Worm (Caenorhabditis elegans) whole organism, L2 larva: ENCODE measurements around the gene M106.7.

Experiments
- C34F6.9 ChIP-seq: fragments of 150-350 bp; optimal IDR thresholded peaks from 2 replicates; lab custom pipeline; 2014; ENCODE audit warnings: missing biosample characterization, missing genetic modification characterization
- F13H6.1 ChIP-seq: sonication (generic microtip); optimal IDR thresholded peaks from 2 replicates; lab custom pipeline; 2016; ENCODE audit warnings: missing genetic modification characterization, missing compliant biosample characterization
- R02D3.7 ChIP-seq: fragments of 150-350 bp; optimal IDR thresholded peaks from 2 replicates; lab custom pipeline; 2014; ENCODE audit warnings: missing biosample characterization, missing genetic modification characterization
- ZK546.5 ChIP-seq: sonication (generic microtip); optimal IDR thresholded peaks from 2 replicates; lab custom pipeline; 2017; ENCODE audit warnings: missing biosample characterization, missing genetic modification characterization
- alr-1 ChIP-seq: fragments of 150-350 bp; optimal IDR thresholded peaks from 2 replicates; lab custom pipeline; 2014; ENCODE audit warnings: missing biosample characterization, missing genetic modification characterization
- aly-2 ChIP-seq: fragments of 150-350 bp; optimal IDR thresholded peaks from 2 replicates; lab custom pipeline; 2014; ENCODE audit warnings: missing biosample characterization, missing genetic modification characterization
- ama-1 ChIP-seq: fragments of 150-350 bp; optimal IDR thresholded peaks from 2 replicates; lab custom pipeline; 2018; ENCODE audit warnings: inconsistent platforms
- blmp-1 ChIP-seq: sonication (generic microtip); optimal IDR thresholded peaks from 2 replicates; lab custom pipeline; 2017; ENCODE audit warnings: missing genetic modification characterization, mild to moderate bottlenecking, missing compliant biosample characterization, antibody characterized with exemption, moderate library complexity; ENCODE audit not compliant: insufficient read depth
- ceh-16 ChIP-seq: fragments of 150-350 bp; optimal IDR thresholded peaks from 2 replicates; lab custom pipeline; 2014; ENCODE audit warnings: missing biosample characterization, missing genetic modification characterization
- ceh-82 ChIP-seq: fragments of 150-350 bp; optimal IDR thresholded peaks from 2 replicates; lab custom pipeline; 2014; ENCODE audit warnings: missing biosample characterization, missing genetic modification characterization
- crh-2 ChIP-seq: sonication (generic microtip); optimal IDR thresholded peaks from 2 replicates; lab custom pipeline; 2017; ENCODE audit warnings: missing biosample characterization, missing genetic modification characterization
- egl-27 ChIP-seq: sonication (generic microtip); optimal IDR thresholded peaks from 3 replicates; lab custom pipeline; 2017; ENCODE audit warnings: missing biosample characterization, missing genetic modification reagents, missing genetic modification characterization
- elt-1 ChIP-seq: fragments of 150-350 bp; optimal IDR thresholded peaks from 2 replicates; lab custom pipeline; 2014; ENCODE audit warnings: missing biosample characterization, missing genetic modification characterization
- fos-1 ChIP-seq: fragments of 150-350 bp; optimal IDR thresholded peaks from 2 replicates; lab custom pipeline; 2014; ENCODE audit warnings: missing biosample characterization, missing genetic modification characterization
- gmeb-1 ChIP-seq: fragments of 150-350 bp; optimal IDR thresholded peaks from 2 replicates; lab custom pipeline; 2014; ENCODE audit warnings: missing biosample characterization, missing genetic modification characterization
- lin-11 ChIP-seq: fragments of 150-350 bp; sonication (generic microtip); optimal IDR thresholded peaks from 2 replicates; lab custom pipeline; 2014; ENCODE audit warnings: missing biosample characterization, missing genetic modification characterization, inconsistent platforms, mixed read lengths
- lin-13 ChIP-seq: fragments of 150-350 bp; optimal IDR thresholded peaks from 2 replicates; lab custom pipeline; 2014; ENCODE audit warnings: missing biosample characterization, missing genetic modification reagents, missing genetic modification characterization
- lin-39 ChIP-seq: fragments of 150-350 bp; optimal IDR thresholded peaks from 2 replicates; lab custom pipeline; 2014; ENCODE audit warnings: missing biosample characterization, missing genetic modification reagents, missing genetic modification characterization
- lsy-2 ChIP-seq, 2 experiments: fragments of 150-350 bp in 1 of 2; sonication (generic microtip) in 1 of 2; optimal IDR thresholded peaks; 2 replicates each; lab custom pipeline; 2014 to 2017; ENCODE audit warnings: missing biosample characterization in 2 of 2, missing genetic modification characterization in 2 of 2
- mbf-1 ChIP-seq: sonication (generic microtip); optimal IDR thresholded peaks from 2 replicates; lab custom pipeline; 2017; ENCODE audit warnings: missing biosample characterization, missing genetic modification characterization
- mdl-1 ChIP-seq, 2 experiments: fragments of 150-350 bp in 1 of 2; sonication (generic microtip) in 1 of 2; optimal IDR thresholded peaks; 2 replicates each; lab custom pipeline; 2017; ENCODE audit warnings: missing biosample characterization in 2 of 2, missing genetic modification characterization in 2 of 2
- nhr-10 ChIP-seq: sonication (generic microtip); optimal IDR thresholded peaks from 2 replicates; lab custom pipeline; 2017; ENCODE audit warnings: missing biosample characterization, missing genetic modification characterization
- nhr-11 ChIP-seq: fragments of 150-350 bp; optimal IDR thresholded peaks from 2 replicates; lab custom pipeline; 2014; ENCODE audit warnings: missing biosample characterization, missing genetic modification characterization
- nhr-12 ChIP-seq: fragments of 150-350 bp; optimal IDR thresholded peaks from 2 replicates; lab custom pipeline; 2014; ENCODE audit warnings: missing biosample characterization, missing genetic modification characterization
- nhr-129 ChIP-seq: fragments of 150-350 bp; optimal IDR thresholded peaks from 2 replicates; lab custom pipeline; 2014; ENCODE audit warnings: missing biosample characterization, missing genetic modification characterization
- nhr-21 ChIP-seq: fragments of 150-350 bp; optimal IDR thresholded peaks from 2 replicates; lab custom pipeline; 2014; ENCODE audit warnings: missing biosample characterization, missing genetic modification characterization
- nhr-23 ChIP-seq: fragments of 150-350 bp; optimal IDR thresholded peaks from 2 replicates; lab custom pipeline; 2014; ENCODE audit warnings: missing biosample characterization, missing genetic modification reagents, missing genetic modification characterization
- nhr-237 ChIP-seq: fragments of 150-350 bp; optimal IDR thresholded peaks from 2 replicates; lab custom pipeline; 2014; ENCODE audit warnings: missing biosample characterization, missing genetic modification characterization
- nhr-25 ChIP-seq: fragments of 150-350 bp; sonication (generic microtip); optimal IDR thresholded peaks from 3 replicates; lab custom pipeline; 2014; ENCODE audit warnings: missing biosample characterization, missing genetic modification characterization
- nhr-6 ChIP-seq: fragments of 150-350 bp; optimal IDR thresholded peaks from 2 replicates; lab custom pipeline; 2014; ENCODE audit warnings: missing biosample characterization, missing genetic modification characterization
- nhr-77 ChIP-seq: fragments of 150-350 bp; optimal IDR thresholded peaks from 2 replicates; lab custom pipeline; 2014; ENCODE audit warnings: missing biosample characterization, missing genetic modification characterization
- sem-4 ChIP-seq: fragments of 150-350 bp; optimal IDR thresholded peaks from 2 replicates; lab custom pipeline; 2014; ENCODE audit warnings: missing biosample characterization, missing genetic modification reagents, missing genetic modification characterization
- skn-1 ChIP-seq: sonication (generic microtip); optimal IDR thresholded peaks from 2 replicates; lab custom pipeline; 2017; ENCODE audit warnings: missing biosample characterization, missing genetic modification characterization
- sma-9 ChIP-seq, 2 experiments: fragments of 150-350 bp in 1 of 2; sonication (generic microtip) in 1 of 2; optimal IDR thresholded peaks; 2 replicates each; lab custom pipeline; 2014 to 2016; ENCODE audit warnings: missing genetic modification characterization in 2 of 2, mild to moderate bottlenecking in 1 of 2, missing biosample characterization in 1 of 2, missing compliant biosample characterization in 1 of 2, missing genetic modification reagents in 1 of 2, moderate library complexity in 1 of 2
- snpc-4 ChIP-seq: fragments of 150-350 bp; optimal IDR thresholded peaks from 2 replicates; lab custom pipeline; 2014; ENCODE audit warnings: missing biosample characterization, missing genetic modification characterization
- unc-39 ChIP-seq: fragments of 150-350 bp; optimal IDR thresholded peaks from 2 replicates; lab custom pipeline; 2014; ENCODE audit warnings: missing biosample characterization, missing genetic modification characterization
- unc-55 ChIP-seq: fragments of 150-350 bp; sonication (generic microtip); optimal IDR thresholded peaks from 3 replicates; lab custom pipeline; 2014; ENCODE audit warnings: missing biosample characterization, missing genetic modification reagents, missing genetic modification characterization
- unc-62 ChIP-seq: fragments of 150-350 bp; optimal IDR thresholded peaks from 2 replicates; lab custom pipeline; 2014; ENCODE audit warnings: missing biosample characterization, missing genetic modification reagents, missing genetic modification characterization
- zag-1 ChIP-seq: fragments of 150-350 bp; optimal IDR thresholded peaks from 2 replicates; lab custom pipeline; 2014; ENCODE audit warnings: missing biosample characterization, missing genetic modification characterization
- ztf-1 ChIP-seq: fragments of 200-800 bp; sonication (Bioruptor generic); conservative IDR thresholded peaks from 2 replicates; pipeline ENCODE4 v1.3.6; 2022; ENCODE audit warnings: missing genetic modification characterization, missing compliant biosample characterization
- ztf-11 ChIP-seq: sonication (generic microtip); optimal IDR thresholded peaks from 2 replicates; lab custom pipeline; 2017; ENCODE audit warnings: missing biosample characterization, missing genetic modification characterization
- ztf-4 ChIP-seq: fragments of 150-350 bp; optimal IDR thresholded peaks from 2 replicates; lab custom pipeline; 2014; ENCODE audit warnings: missing biosample characterization, missing genetic modification characterization

Gene M106.7

DNA sequence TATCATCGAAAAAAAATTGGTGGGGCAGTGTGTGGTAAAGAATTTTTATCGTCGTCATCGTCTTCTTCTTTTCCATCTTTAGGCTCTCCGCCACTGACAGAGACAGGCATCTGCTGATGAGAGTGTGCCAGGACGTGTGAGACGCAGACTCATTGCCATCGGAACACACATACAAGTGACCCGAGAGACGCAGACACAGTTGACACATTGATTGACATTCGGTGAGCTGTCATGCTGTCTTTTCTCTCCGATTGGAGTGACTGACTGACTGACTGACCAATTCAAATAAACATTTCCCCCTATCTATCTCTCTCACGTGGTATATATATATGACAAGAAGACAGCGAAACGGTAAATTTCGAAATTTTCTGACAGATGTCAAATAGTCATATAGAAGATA, 5.9 kb downstream of the M106.7 start (continued):
- TF ChIP-seq nhr-77 (tag; lab: Kevin White, UChicago) (no peak), C34F6.9 (peak; percentile 95), skn-1 (tag; lab: Kevin White, UChicago) (no peak), nhr-10 (tag; lab: Kevin White, UChicago) (no peak), ztf-1 (GFP tag; lab: Robert Waterston, UW) (no peak), nhr-23 (tag; lab: Kevin White, UChicago) (no peak)

DNA sequence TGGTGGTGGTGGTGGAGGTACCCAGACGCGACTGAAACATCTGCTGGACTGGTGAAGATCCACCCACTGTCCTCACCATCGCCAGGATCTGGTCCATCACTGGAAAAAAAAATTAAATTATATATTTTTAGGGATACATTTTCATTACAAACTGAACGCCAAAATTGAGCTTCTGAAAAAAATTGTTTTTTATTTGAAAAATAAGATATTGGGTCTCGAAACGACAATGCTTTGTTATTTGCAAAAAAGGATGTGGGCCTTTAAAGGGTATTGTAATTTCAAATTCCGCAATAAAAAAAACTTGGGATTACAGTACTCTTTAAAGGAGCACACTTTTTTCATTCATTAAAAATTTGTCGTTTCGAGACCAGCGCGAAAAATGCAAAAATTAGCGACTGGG, 7.1 kb downstream of the M106.7 start, which contains the start of gene M106.2:
TSS of gene M106.2 (minus strand) at position 101 of the 400 bp plus-strand sequence.
- TF ChIP-seq ceh-16 (tag; lab: Kevin White, UChicago) (no peak), snpc-4 (tag; lab: Kevin White, UChicago) (no peak), lin-39 (tag; lab: Kevin White, UChicago) (no peak)

- TF ChIP-seq ZK546.5 (tag; lab: Kevin White, UChicago), result no peak
- TF ChIP-seq C34F6.9, result no peak
- TF ChIP-seq skn-1 (tag; lab: Kevin White, UChicago), result no peak
- TF ChIP-seq lsy-2 (tag; optimal IDR thresholded peaks at IDR 0.05; lab: Kevin White, UChicago), result no peak
- no peak for TF ChIP-seq ceh-16 (tag; lab: Kevin White, UChicago)
- no peak for TF ChIP-seq ztf-4 (tag; lab: Kevin White, UChicago)
- no peak for TF ChIP-seq nhr-25 (tag; lab: Kevin White, UChicago)
- TF ChIP-seq unc-62 (GFP tag; lab: Kevin White, UChicago), result no peak
- TF ChIP-seq gmeb-1 (tag; lab: Kevin White, UChicago), result no peak
- no peak for TF ChIP-seq nhr-6 (tag; lab: Kevin White, UChicago)
Measured at ce11 chrII:10847057-10847456, 9.9 kb downstream of the M106.7 start.

- TF ChIP-seq lin-11 (tag; lab: Kevin White, UChicago) (no peak), mbf-1 (tag; lab: Kevin White, UChicago) (no peak), nhr-237 (tag; lab: Kevin White, UChicago) (no peak), lin-13 (GFP tag; lab: Kevin White, UChicago) (no peak), skn-1 (tag; lab: Kevin White, UChicago) (no peak)
Measured at ce11 chrII:10843527-10843926, 13.4 kb downstream of the M106.7 start, which contains the start of gene M106.8. M106.8 (minus strand) TSS chrII:10843627.

ce11 chrII:10840067-10840466, 16.9 kb downstream of the M106.7 start:
- TF ChIP-seq lin-11 (tag; lab: Kevin White, UChicago), result peak; percentile 53
- TF ChIP-seq nhr-25 (tag; lab: Kevin White, UChicago), result peak; percentile 59
- TF ChIP-seq nhr-237 (tag; lab: Kevin White, UChicago), result no peak
- TF ChIP-seq sem-4 (tag; lab: Kevin White, UChicago), result peak; percentile 41
- no peak for TF ChIP-seq ztf-11 (tag; lab: Kevin White, UChicago)
- TF ChIP-seq sma-9 (GFP tag; optimal IDR thresholded peaks at IDR 0.05; lab: Kevin White, UChicago), result peak; percentile 81
- TF ChIP-seq sma-9 (tag; optimal IDR thresholded peaks at IDR 0.05; lab: Kevin White, UChicago), result no peak
- peak; percentile 24 for TF ChIP-seq R02D3.7 (tag; lab: Kevin White, UChicago)
- peak; percentile 39 for TF ChIP-seq ztf-4 (tag; lab: Kevin White, UChicago)
- TF ChIP-seq gmeb-1 (tag; lab: Kevin White, UChicago), result peak; percentile 79
- no peak for TF ChIP-seq unc-62 (GFP tag; lab: Kevin White, UChicago)
- no peak for TF ChIP-seq ceh-82 (tag; lab: Kevin White, UChicago)
- TF ChIP-seq egl-27 (tag; lab: Kevin White, UChicago), result peak; percentile 48
- peak; percentile 75 for TF ChIP-seq snpc-4 (tag; lab: Kevin White, UChicago)
- TF ChIP-seq mbf-1 (tag; lab: Kevin White, UChicago), result no peak
- TF ChIP-seq ama-1 (lab: Kevin White, UChicago), result no peak
- peak; percentile 47 for TF ChIP-seq unc-55 (GFP tag; lab: Kevin White, UChicago)
- TF ChIP-seq nhr-21, result peak; percentile 87
- no peak for TF ChIP-seq nhr-23 (tag; lab: Kevin White, UChicago)
- peak; percentile 45 for TF ChIP-seq zag-1 (tag; lab: Kevin White, UChicago)
- TF ChIP-seq ztf-1 (GFP tag; lab: Robert Waterston, UW), result no peak
- TF ChIP-seq F13H6.1, result peak; percentile 80
- TF ChIP-seq ceh-16 (tag; lab: Kevin White, UChicago), result peak; percentile 11
- TF ChIP-seq skn-1 (tag; lab: Kevin White, UChicago), result no peak
- no peak for TF ChIP-seq nhr-11 (tag; lab: Kevin White, UChicago)
- no peak for TF ChIP-seq aly-2 (tag; lab: Kevin White, UChicago)
- no peak for TF ChIP-seq ZK546.5 (tag; lab: Kevin White, UChicago)
- TF ChIP-seq fos-1, result peak; percentile 59
- TF ChIP-seq blmp-1, result peak; percentile 28
- peak; percentile 91 for TF ChIP-seq nhr-129
- no peak for TF ChIP-seq elt-1 (tag; lab: Kevin White, UChicago)
- TF ChIP-seq lsy-2 (tag; optimal IDR thresholded peaks at IDR 0.05; lab: Kevin White, UChicago), result peak; percentile 63 to 82
- TF ChIP-seq alr-1 (tag; lab: Kevin White, UChicago), result no peak
- TF ChIP-seq crh-2, result peak; percentile 81
- TF ChIP-seq C34F6.9, result peak; percentile 79
- TF ChIP-seq unc-39, result no peak
- TF ChIP-seq nhr-6 (tag; lab: Kevin White, UChicago), result peak; percentile 49
- TF ChIP-seq nhr-12 (tag; lab: Kevin White, UChicago), result no peak
- TF ChIP-seq nhr-10 (tag; lab: Kevin White, UChicago), result no peak
- peak; percentile 12 to 40 for TF ChIP-seq mdl-1 (tag; optimal IDR thresholded peaks at IDR 0.05; lab: Kevin White, UChicago)
